Fruit fly (Drosophila melanogaster): ENCODE results near the gene Zmynd10.

Gene Zmynd10

DNA sequence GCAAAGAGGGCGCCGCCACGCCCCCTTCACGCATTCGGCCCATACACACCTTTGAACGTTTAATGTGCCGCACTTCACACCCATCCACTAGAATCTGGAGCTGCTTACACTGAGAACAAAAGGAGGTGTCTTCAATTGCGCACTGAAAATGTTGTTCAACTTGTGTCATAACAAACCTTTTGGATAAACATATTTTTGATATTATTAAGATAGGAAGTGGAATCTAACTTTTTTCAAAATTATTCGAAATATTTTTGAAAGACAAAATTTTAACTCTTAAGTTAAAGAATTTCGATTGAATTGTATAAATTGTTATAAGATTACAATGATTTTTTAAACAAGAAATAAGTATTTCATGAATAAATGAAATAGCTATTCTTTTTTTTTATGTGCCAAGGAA is 42.1 kb upstream of the Zmynd10 start (continued):
- no peak for TF ChIP-seq CG8359 (GFP tag; optimal IDR thresholded peaks at IDR 0.05; ENCODE audit: borderline replicate concordance)
- TF ChIP-seq ato (GFP tag; IDR thresholded peaks at IDR 0.05; ENCODE audit: partially characterized antibody), result no peak
- TF ChIP-seq Gsc (GFP tag; IDR thresholded peaks at IDR 0.05), result no peak
- TF ChIP-seq Poxn (GFP tag; IDR thresholded peaks at IDR 0.05), result no peak
- no peak for TF ChIP-seq Fer3 (tag; optimal IDR thresholded peaks at IDR 0.05)
- TF ChIP-seq CHES-1-like (GFP tag; optimal IDR thresholded peaks at IDR 0.05), result no peak
- no peak for TF ChIP-seq Mrtf (GFP tag; IDR thresholded peaks at IDR 0.05)
- TF ChIP-seq CG14710 (tag; optimal IDR thresholded peaks at IDR 0.05), result peak; percentile 67
- TF ChIP-seq trh (GFP tag; optimal IDR thresholded peaks at IDR 0.05), result no peak
- no peak for TF ChIP-seq jigr1 (GFP tag; IDR thresholded peaks at IDR 0.05)
- TF ChIP-seq CG6175 (GFP tag; IDR thresholded peaks at IDR 0.05), result no peak
- peak; percentile 39 for TF ChIP-seq az2 (GFP tag; optimal IDR thresholded peaks at IDR 0.05)
- TF ChIP-seq CG2678 (tag; optimal IDR thresholded peaks at IDR 0.05), result peak; percentile 15
- no peak for TF ChIP-seq GATAe (GFP tag; conservative IDR thresholded peaks at IDR 0.05)
- TF ChIP-seq run (tag; optimal IDR thresholded peaks at IDR 0.05), result no peak
- no peak for TF ChIP-seq gsb (GFP tag; IDR thresholded peaks at IDR 0.05)
- TF ChIP-seq crp (GFP tag; optimal IDR thresholded peaks at IDR 0.05), result no peak
- TF ChIP-seq Abd-B (GFP tag; optimal IDR thresholded peaks at IDR 0.05), result no peak
- no peak for TF ChIP-seq Side (GFP tag; optimal IDR thresholded peaks at IDR 0.05)
- TF ChIP-seq Pdp1 (GFP tag; optimal IDR thresholded peaks at IDR 0.05), result peak in 1 of 2 experiments; percentile 13
- no peak for TF ChIP-seq CG3726 (GFP tag; IDR thresholded peaks at IDR 0.05)
- no peak for TF ChIP-seq Myb (GFP tag; optimal IDR thresholded peaks at IDR 0.05)
- no peak for TF ChIP-seq Dad (GFP tag; optimal IDR thresholded peaks at IDR 0.05)
- peak; percentile 72 for TF ChIP-seq CG18262 (tag; optimal IDR thresholded peaks at IDR 0.05)
- TF ChIP-seq CG17186 (GFP tag; optimal IDR thresholded peaks at IDR 0.05), result no peak
- no peak for TF ChIP-seq zen2 (GFP tag; IDR thresholded peaks at IDR 0.05; ENCODE audit: partially characterized antibody)
- TF ChIP-seq PHDP (tag; optimal IDR thresholded peaks at IDR 0.05), result no peak
- TF ChIP-seq nmo (GFP tag; optimal IDR thresholded peaks at IDR 0.05), result peak; percentile 60
- no peak for TF ChIP-seq mld (GFP tag; IDR thresholded peaks at IDR 0.05; ENCODE audit: partially characterized antibody)
- TF ChIP-seq CG11247 (GFP tag; IDR thresholded peaks at IDR 0.05), result no peak
- peak; percentile 33 for TF ChIP-seq ac (GFP tag; optimal IDR thresholded peaks at IDR 0.05)
- TF ChIP-seq Ravus (GFP tag; IDR thresholded peaks at IDR 0.05), result no peak
- no peak for TF ChIP-seq CG16813 (GFP tag; IDR thresholded peaks at IDR 0.05; ENCODE audit: partially characterized antibody)
- TF ChIP-seq chn (GFP tag; optimal IDR thresholded peaks at IDR 0.05), result peak; percentile 16
- TF ChIP-seq CG11504 (tag; optimal IDR thresholded peaks at IDR 0.05), result peak; percentile 10
- TF ChIP-seq nom (GFP tag; optimal IDR thresholded peaks at IDR 0.05), result no peak
- no peak for TF ChIP-seq Dfd (GFP tag; optimal IDR thresholded peaks at IDR 0.05)
- TF ChIP-seq abd-A (tag; optimal IDR thresholded peaks at IDR 0.05), result no peak
- TF ChIP-seq HLHmδ (GFP tag; optimal IDR thresholded peaks at IDR 0.05), result no peak
- no peak for TF ChIP-seq Bgb (GFP tag; IDR thresholded peaks at IDR 0.05; ENCODE audit: partially characterized antibody)
- peak; percentile 51 for TF ChIP-seq zen (tag; optimal IDR thresholded peaks at IDR 0.05)
- TF ChIP-seq CG31365 (tag; optimal IDR thresholded peaks at IDR 0.05), result no peak
- TF ChIP-seq CG43689 (GFP tag; IDR thresholded peaks at IDR 0.05), result no peak
- TF ChIP-seq eyg (GFP tag; optimal IDR thresholded peaks at IDR 0.05), result no peak
- no peak for TF ChIP-seq Hmx (GFP tag; optimal IDR thresholded peaks at IDR 0.05)
- TF ChIP-seq slou (GFP tag; optimal IDR thresholded peaks at IDR 0.05), result no peak
- no peak for TF ChIP-seq CG6765 (GFP tag; optimal IDR thresholded peaks at IDR 0.05)
- no peak for TF ChIP-seq Scr (GFP tag; IDR thresholded peaks at IDR 0.05; ENCODE audit: partially characterized antibody)
- TF ChIP-seq trem (tag; optimal IDR thresholded peaks at IDR 0.05), result peak; percentile 22
- TF ChIP-seq onecut (GFP tag; IDR thresholded peaks at IDR 0.05), result no peak
- TF ChIP-seq ssp (GFP tag; IDR thresholded peaks at IDR 0.05), result no peak
